Worm (Caenorhabditis elegans) whole organism, dauer: Measurements from ENCODE around the gene K07F5.15.
"Not testable (repeated sequence)": the region's sequence is repeated elsewhere in the genome, so short reads cannot be mapped to it uniquely, and the experiment has no call there.

Experiments
- unc-62 ChIP-seq: sonication (generic microtip); optimal IDR thresholded peaks from 2 replicates; lab custom pipeline; 2017; ENCODE audit warnings: missing biosample characterization, missing genetic modification reagents, missing genetic modification characterization

K07F5.15 gene

ce11 chrIV:9889857-9890256 is 25.0 kb downstream of the K07F5.15 start, which contains the start of gene ttbk-3:
Gene ttbk-3 (minus strand): TSS chrIV:9889957.
- TF ChIP-seq unc-62 (GFP tag; lab: Kevin White, UChicago), result no peak

- no peak for TF ChIP-seq unc-62 (GFP tag; lab: Kevin White, UChicago)
Measured at ce11 chrIV:9891938-9892337, 27.1 kb downstream of the K07F5.15 start, which contains the start of gene F32B6.4. Gene F32B6.4 (minus strand): TSS chrIV:9892038.

ce11 chrIV:9893649-9894048 is 28.8 kb downstream of the K07F5.15 start, which contains the start of gene sss-1:
Gene sss-1 (minus strand): TSS chrIV:9893749.
- TF ChIP-seq unc-62 (GFP tag; lab: Kevin White, UChicago), result not testable (repeated sequence)

- TF ChIP-seq unc-62 (GFP tag; lab: Kevin White, UChicago), result not testable (repeated sequence)
Measured at ce11 chrIV:9894331-9894730, 29.5 kb downstream of the K07F5.15 start, which contains the start of gene msp-77. Gene msp-77 (plus strand): TSS chrIV:9894631.

ce11 chrIV:9895088-9895487 is 30.2 kb downstream of the K07F5.15 start, which contains the start of gene ssp-32:
Gene ssp-32 (plus strand): TSS chrIV:9895388.
- no peak for TF ChIP-seq unc-62 (GFP tag; lab: Kevin White, UChicago)

ce11 chrIV:9898712-9899111 is 33.8 kb downstream of the K07F5.15 start, which contains the start of gene tbc-3:
Gene tbc-3 (plus strand): TSS chrIV:9899012.
- TF ChIP-seq unc-62 (GFP tag; lab: Kevin White, UChicago), result no peak

- no peak for TF ChIP-seq unc-62 (GFP tag; lab: Kevin White, UChicago)
Measured at ce11 chrIV:9899227-9899626, 34.3 kb downstream of the K07F5.15 start.

- TF ChIP-seq unc-62 (GFP tag; lab: Kevin White, UChicago), result no peak
Measured at ce11 chrIV:9903608-9904007, 38.7 kb downstream of the K07F5.15 start, which contains the start of gene best-13. Gene best-13 (plus strand): TSS chrIV:9903908.

ce11 chrIV:9913064-9913463 is 48.2 kb downstream of the K07F5.15 start:
- no peak for TF ChIP-seq unc-62 (GFP tag; lab: Kevin White, UChicago)

ce11 chrIV:9915128-9915527 is 50.2 kb downstream of the K07F5.15 start:
- no peak for TF ChIP-seq unc-62 (GFP tag; lab: Kevin White, UChicago)
